Worm (Caenorhabditis elegans): Measurements from ENCODE around the gene fil-1.

The fil-1 gene

DNA sequence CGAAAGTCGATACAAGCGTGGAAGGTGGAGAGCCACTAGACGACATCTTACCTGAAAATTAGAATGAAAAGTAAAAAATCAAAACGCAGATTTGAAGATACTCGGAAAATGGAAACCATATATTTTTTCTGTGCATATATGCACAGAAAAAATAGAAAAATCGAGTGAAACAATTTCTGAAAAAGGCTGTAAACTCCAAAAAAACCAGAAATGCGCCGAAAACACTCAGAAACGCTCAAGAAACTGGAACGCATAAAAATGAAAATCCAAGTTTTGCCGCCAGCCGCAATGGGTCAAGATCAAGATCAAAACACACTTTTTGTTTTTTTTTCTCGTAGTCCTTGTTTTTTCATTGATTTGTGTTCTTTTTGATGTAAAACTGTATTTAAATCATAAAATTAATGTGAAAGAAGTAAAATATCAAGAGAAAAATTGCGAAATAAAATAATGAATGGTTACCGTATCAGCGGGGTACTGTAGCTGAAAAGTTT, 966 bp upstream of the fil-1 start, which contains the start of gene T01C3.3 (continued):
- no peak for TF ChIP-seq lir-1 (GFP tag; conservative IDR thresholded peaks at IDR 0.05)
- no peak for TF ChIP-seq die-1 (tag; optimal IDR thresholded peaks at IDR 0.05)
- TF ChIP-seq lag-1 (GFP tag; IDR thresholded peaks at IDR 0.05), result no peak
- TF ChIP-seq ztf-25 (GFP tag; IDR thresholded peaks at IDR 0.05), result 0 out of 2 replicates have a peak, but pooled peaks have one; percentile 24
- TF ChIP-seq nhr-179 (tag; optimal IDR thresholded peaks at IDR 0.05), result no peak
- TF ChIP-seq ztf-6 (GFP tag; IDR thresholded peaks at IDR 0.05), result no peak
- TF ChIP-seq Y53G8AR.9 (GFP tag; conservative IDR thresholded peaks at IDR 0.05), result no peak
- TF ChIP-seq nhr-90 (tag; optimal IDR thresholded peaks at IDR 0.05), result no peak
- no peak for TF ChIP-seq F37B4.10 (GFP tag; IDR thresholded peaks at IDR 0.05)
- no peak for TF ChIP-seq ztf-22 (GFP tag; optimal IDR thresholded peaks at IDR 0.05)
- TF ChIP-seq F57C9.4 (tag; optimal IDR thresholded peaks at IDR 0.05), result no peak
- TF ChIP-seq nfya-1 (tag; optimal IDR thresholded peaks at IDR 0.05; ENCODE audit: borderline replicate concordance, insufficient read depth), result no peak

DNA sequence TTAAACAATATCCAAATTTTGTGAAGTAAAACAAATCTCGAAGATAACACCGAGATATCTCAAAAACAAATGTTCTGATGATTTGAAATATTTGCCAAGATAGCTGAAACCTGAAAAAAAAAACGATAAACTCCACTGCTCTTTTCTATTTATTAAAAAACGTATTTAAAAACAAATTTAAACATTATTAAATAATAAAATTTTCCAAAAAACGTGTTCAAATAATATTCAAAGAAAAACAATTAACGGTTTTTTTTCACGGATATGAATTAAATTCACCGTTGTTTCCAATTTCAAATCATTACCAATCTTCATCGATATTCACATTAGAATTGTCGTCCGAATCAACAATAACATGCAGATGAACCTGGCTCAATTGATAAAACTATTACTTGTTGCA, 2.6 kb downstream of the fil-1 start, which contains the start of gene irld-14:
TSS of gene irld-14 (plus strand) at position 301 of the 400 bp plus-strand sequence.
- TF ChIP-seq die-1 (tag; optimal IDR thresholded peaks at IDR 0.05) (no peak), zfh-2 (GFP tag; conservative IDR thresholded peaks at IDR 0.05) (no peak), let-607 (tag; optimal IDR thresholded peaks at IDR 0.05) (no peak), F23B12.7 (tag; optimal IDR thresholded peaks at IDR 0.05; ENCODE audit: insufficient read depth) (no peak), zim-3 (tag; optimal IDR thresholded peaks at IDR 0.05) (no peak)

DNA sequence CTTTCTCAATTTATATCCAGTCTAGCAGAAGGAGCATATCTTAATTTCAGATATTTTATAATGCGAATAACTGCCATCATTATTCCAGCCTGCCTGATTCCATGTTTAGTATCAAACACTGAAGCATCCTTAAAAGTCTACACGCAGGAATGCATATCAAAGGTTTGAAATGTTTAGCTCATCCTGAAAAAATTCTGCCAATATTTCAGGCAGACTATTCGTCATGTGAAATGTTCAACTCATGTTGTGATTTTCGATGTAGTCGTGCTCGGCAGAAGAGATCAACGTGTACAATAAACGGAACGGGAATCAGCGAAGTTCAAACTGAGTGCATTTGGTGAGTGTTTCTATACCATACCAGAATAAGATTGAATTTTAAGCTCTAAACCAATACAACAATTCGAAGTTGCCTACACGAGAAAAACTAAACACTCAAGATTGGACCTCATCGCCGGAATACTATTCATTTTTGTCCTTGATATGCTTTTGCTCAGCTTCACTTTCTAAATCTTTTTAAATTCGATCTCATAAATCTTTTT, 5.9 kb downstream of the fil-1 start, which contains the start of gene T01C3.11:
TSS of gene T01C3.11 (plus strand) at position 51 of the 539 bp plus-strand sequence.
- TF ChIP-seq C06A6.2 (GFP tag; conservative IDR thresholded peaks at IDR 0.05) (no peak), F57A8.1 (GFP tag; optimal IDR thresholded peaks at IDR 0.05) (no peak), egl-18 (GFP tag; IDR thresholded peaks at IDR 0.05) (no peak), snpc-4 (GFP tag; optimal IDR thresholded peaks at IDR 0.05) (no peak), snpc-4 (tag; optimal IDR thresholded peaks at IDR 0.05) (no peak), tlf-1 (GFP tag; optimal IDR thresholded peaks at IDR 0.05) (no peak), B0035.1 (tag; optimal IDR thresholded peaks at IDR 0.05) (no peak), hlh-12 (tag; optimal IDR thresholded peaks at IDR 0.05) (no peak), akir-1 (GFP tag; optimal IDR thresholded peaks at IDR 0.05) (no peak), gei-17 (GFP tag; optimal IDR thresholded peaks at IDR 0.05) (no peak), him-1 (tag; optimal IDR thresholded peaks at IDR 0.05) (no peak), bed-1 (GFP tag; IDR thresholded peaks at IDR 0.05) (no peak), nhr-179 (tag; optimal IDR thresholded peaks at IDR 0.05) (no peak), cebp-1 (GFP tag; IDR thresholded peaks at IDR 0.05) (no peak), cebp-1 (tag; optimal IDR thresholded peaks at IDR 0.05) (no peak), tbx-9 (tag; optimal IDR thresholded peaks at IDR 0.05; ENCODE audit: borderline replicate concordance) (no peak), fkh-3 (tag; optimal IDR thresholded peaks at IDR 0.05) (no peak), rec-8 (tag; optimal IDR thresholded peaks at IDR 0.05) (no peak), ama-1 (optimal IDR thresholded peaks at IDR 0.05) (no peak), ama-1 (GFP tag; optimal IDR thresholded peaks at IDR 0.05) (no peak), attf-6 (GFP tag; IDR thresholded peaks at IDR 0.05) (peak; percentile 53; the same call in 1 of the 2 replicates), cebp-2 (GFP tag; IDR thresholded peaks at IDR 0.05) (no peak), let-607 (tag; optimal IDR thresholded peaks at IDR 0.05) (no peak), ekl-4 (GFP tag; IDR thresholded peaks at IDR 0.05) (peak; percentile 56; the same call in 1 of the 2 replicates), unc-62 (GFP tag; optimal IDR thresholded peaks at IDR 0.05) (no peak), ceh-27 (GFP tag; optimal IDR thresholded peaks at IDR 0.05) (no peak), ceh-91 (GFP tag; IDR thresholded peaks at IDR 0.05) (no peak), zim-3 (tag; optimal IDR thresholded peaks at IDR 0.05) (no peak), mes-4 (tag; optimal IDR thresholded peaks at IDR 0.05) (peak; percentile 16), ceh-79 (tag; optimal IDR thresholded peaks at IDR 0.05) (no peak), let-526 (GFP tag; IDR thresholded peaks at IDR 0.05) (no peak), zfh-2 (GFP tag; conservative IDR thresholded peaks at IDR 0.05) (no peak), sdz-38 (tag; optimal IDR thresholded peaks at IDR 0.05) (no peak)

Measured in whole organism, young adult.